Worm (Caenorhabditis elegans): ENCODE measurements around the gene C09B8.3.
A peak's percentile ranks its signal among the peaks of the same experiment; 100 is the strongest.

Gene C09B8.3

ce11 chrX:5985720-5986119 lies 24.8 kb downstream of the C09B8.3 start:
- no peak for TF ChIP-seq unc-42 (tag; optimal IDR thresholded peaks at IDR 0.05)
- peak; percentile 72 for TF ChIP-seq elt-2 (tag; optimal IDR thresholded peaks at IDR 0.05)

ce11 chrX:5984581-5985039 lies 25.9 kb downstream of the C09B8.3 start, which contains the start of gene klp-13:
Gene klp-13, plus strand, starts transcription at chrX:5984989.
- TF ChIP-seq ceh-18 (tag; optimal IDR thresholded peaks at IDR 0.05) = peak; percentile 90
- peak; percentile 74 for TF ChIP-seq ceh-31 (tag; optimal IDR thresholded peaks at IDR 0.05)
- TF ChIP-seq ama-1 (optimal IDR thresholded peaks at IDR 0.05) = no peak
- no peak for TF ChIP-seq hlh-13 (GFP tag; optimal IDR thresholded peaks at IDR 0.05)
- TF ChIP-seq dve-1 (tag; optimal IDR thresholded peaks at IDR 0.05) = peak; percentile 13
- peak; percentile 27 for TF ChIP-seq lim-6 (tag; optimal IDR thresholded peaks at IDR 0.05)
- TF ChIP-seq dmd-4 (tag; optimal IDR thresholded peaks at IDR 0.05; ENCODE audit: borderline replicate concordance) = peak; percentile 78
- TF ChIP-seq unc-55 (GFP tag; optimal IDR thresholded peaks at IDR 0.05) = peak; percentile 77
- peak; percentile 74 for TF ChIP-seq pros-1 (tag; optimal IDR thresholded peaks at IDR 0.05)
- peak; percentile 49 for TF ChIP-seq ceh-2 (tag; optimal IDR thresholded peaks at IDR 0.05)
- peak; percentile 41 for TF ChIP-seq pqm-1 (tag; optimal IDR thresholded peaks at IDR 0.05)
- TF ChIP-seq K09A11.1 (tag; optimal IDR thresholded peaks at IDR 0.05; ENCODE audit: insufficient read depth) = peak; percentile 61
- peak; percentile 14 for TF ChIP-seq mec-3 (tag; optimal IDR thresholded peaks at IDR 0.05; ENCODE audit: borderline replicate concordance)
- peak; percentile 64 for TF ChIP-seq hlh-6 (tag; optimal IDR thresholded peaks at IDR 0.05)
- peak; percentile 79 for TF ChIP-seq ceh-34 (tag; optimal IDR thresholded peaks at IDR 0.05)
- TF ChIP-seq elt-2 (tag; optimal IDR thresholded peaks at IDR 0.05) = peak; percentile 9
- TF ChIP-seq ceh-24 (tag; optimal IDR thresholded peaks at IDR 0.05) = no peak
- peak; percentile 64 for TF ChIP-seq ceh-14 (tag; optimal IDR thresholded peaks at IDR 0.05)
- peak; percentile 81 for TF ChIP-seq tbx-2 (tag; optimal IDR thresholded peaks at IDR 0.05)
- peak; percentile 3 for TF ChIP-seq T23F11.4 (GFP tag; optimal IDR thresholded peaks at IDR 0.05)
- peak; percentile 14 for TF ChIP-seq F13H6.1 (tag; optimal IDR thresholded peaks at IDR 0.05)
- TF ChIP-seq pax-1 (tag; optimal IDR thresholded peaks at IDR 0.05) = peak; percentile 77
- TF ChIP-seq ceh-19 (GFP tag; optimal IDR thresholded peaks at IDR 0.05) = peak; percentile 68
- peak; percentile 4 for TF ChIP-seq hlh-8 (tag; optimal IDR thresholded peaks at IDR 0.05)
- peak; percentile 59 for TF ChIP-seq C08G9.2 (tag; optimal IDR thresholded peaks at IDR 0.05)
- no peak for TF ChIP-seq C38D4.7 (GFP tag; optimal IDR thresholded peaks at IDR 0.05)
- peak; percentile 51 for TF ChIP-seq sox-4 (tag; optimal IDR thresholded peaks at IDR 0.05)
- peak; percentile 81 for TF ChIP-seq nfya-1 (tag; optimal IDR thresholded peaks at IDR 0.05)
- TF ChIP-seq nhr-11 (tag; optimal IDR thresholded peaks at IDR 0.05) = no peak
- peak; percentile 69 for TF ChIP-seq sdc-2 (tag; optimal IDR thresholded peaks at IDR 0.05)
- TF ChIP-seq ets-4 (tag; optimal IDR thresholded peaks at IDR 0.05) = peak; percentile 45
- no peak for TF ChIP-seq ceh-6 (GFP tag; optimal IDR thresholded peaks at IDR 0.05)
- TF ChIP-seq gmeb-2 (tag; optimal IDR thresholded peaks at IDR 0.05) = no peak
- TF ChIP-seq pat-9 (tag; optimal IDR thresholded peaks at IDR 0.05) = no peak
- no peak for TF ChIP-seq ztf-16 (tag; optimal IDR thresholded peaks at IDR 0.05)
- TF ChIP-seq hlh-30 (tag; optimal IDR thresholded peaks at IDR 0.05; ENCODE audit: insufficient read depth) = peak; percentile 78
- peak; percentile 86 for TF ChIP-seq rnt-1 (tag; optimal IDR thresholded peaks at IDR 0.05)
- peak; percentile 74 for TF ChIP-seq ref-2 (tag; optimal IDR thresholded peaks at IDR 0.05)
- TF ChIP-seq unc-42 (tag; optimal IDR thresholded peaks at IDR 0.05) = peak; percentile 65
- no peak for TF ChIP-seq ceh-30 (tag; optimal IDR thresholded peaks at IDR 0.05)
- TF ChIP-seq pha-2 (tag; optimal IDR thresholded peaks at IDR 0.05) = no peak

DNA sequence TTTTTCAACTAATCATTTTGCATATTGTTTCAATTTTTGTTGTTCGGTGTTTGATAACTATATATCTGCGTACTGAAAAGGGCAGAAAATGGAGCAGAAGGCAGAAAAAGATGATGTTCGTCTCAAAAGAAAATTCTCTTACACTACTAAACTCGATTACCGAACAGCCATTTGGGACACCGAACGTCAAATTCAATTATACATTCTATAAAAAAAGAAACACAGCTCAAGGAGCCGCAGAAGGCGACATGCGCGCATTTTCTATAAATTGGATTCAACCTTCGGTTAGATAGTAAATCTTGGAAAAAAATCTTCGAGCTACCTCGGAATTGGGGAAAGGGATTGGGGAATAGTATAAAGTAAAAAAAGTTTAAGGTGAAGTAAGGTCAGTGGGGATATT lies 27.2 kb downstream of the C09B8.3 start:
- TF ChIP-seq unc-42 (tag; optimal IDR thresholded peaks at IDR 0.05) (peak; percentile 71), madf-2 (tag; optimal IDR thresholded peaks at IDR 0.05) (no peak)

Data from whole organism, late embryonic.